Worm (Caenorhabditis elegans) whole organism, L4/young adult: Measurements from ENCODE around the gene gex-4.

ENCODE experiments used
- W03F9.2 ChIP-seq: fragments of 150-350 bp; optimal IDR thresholded peaks from 2 replicates; lab custom pipeline; 2014; ENCODE audit warnings: missing biosample characterization, missing genetic modification characterization
- dao-5 ChIP-seq: sonication (generic microtip); optimal IDR thresholded peaks from 2 replicates; lab custom pipeline; 2016; ENCODE audit warnings: missing genotype, missing genetic modification characterization, moderate library complexity, missing compliant biosample characterization
- him-1 ChIP-seq: sonication (generic microtip); optimal IDR thresholded peaks from 2 replicates; lab custom pipeline; 2016; ENCODE audit warnings: missing genotype, missing genetic modification reagents, missing genetic modification characterization, missing compliant biosample characterization

gex-4 gene

ce11 chrIII:12226089-12226682, 7.8 kb upstream of the gex-4 start, which contains the start of the genes Y75B8A.18 and Y75B8A.19:
Gene Y75B8A.18 (minus strand): TSS chrIII:12226230.
Gene Y75B8A.19 (plus strand): TSS chrIII:12226632.
- TF ChIP-seq him-1 (tag; lab: Kevin White, UChicago) (no peak), W03F9.2 (tag; lab: Kevin White, UChicago) (peak; percentile 31), dao-5 (no peak)

- peak; percentile 18 for TF ChIP-seq W03F9.2 (tag; lab: Kevin White, UChicago)
- no peak for TF ChIP-seq dao-5
- TF ChIP-seq him-1 (tag; lab: Kevin White, UChicago) = no peak
These were observed 6.8 kb upstream of the gex-4 start, which contains the start of gene gmn-1 for ce11 chrIII:12225234-12225633. Gene gmn-1 (minus strand): TSS chrIII:12225331.

- no peak for TF ChIP-seq him-1 (tag; lab: Kevin White, UChicago)
- no peak for TF ChIP-seq dao-5
- no peak for TF ChIP-seq W03F9.2 (tag; lab: Kevin White, UChicago)
These were observed 4.8 kb upstream of the gex-4 start for ce11 chrIII:12223208-12223607.

- no peak for TF ChIP-seq W03F9.2 (tag; lab: Kevin White, UChicago)
- no peak for TF ChIP-seq dao-5
- TF ChIP-seq him-1 (tag; lab: Kevin White, UChicago) = no peak
These were observed 3.0 kb upstream of the gex-4 start for ce11 chrIII:12221452-12221851.

- TF ChIP-seq him-1 (tag; lab: Kevin White, UChicago) = no peak
These were observed 2.4 kb upstream of the gex-4 start for ce11 chrIII:12220820-12221219.

ce11 chrIII:12218078-12218477, 356 bp downstream of the gex-4 start:
- TF ChIP-seq him-1 (tag; lab: Kevin White, UChicago) = no peak

ce11 chrIII:12215596-12215995, 2.8 kb downstream of the gex-4 start, which contains the start of gene Y75B8A.13:
Gene Y75B8A.13 (minus strand): TSS chrIII:12215696.
- no peak for TF ChIP-seq W03F9.2 (tag; lab: Kevin White, UChicago)
- no peak for TF ChIP-seq him-1 (tag; lab: Kevin White, UChicago)
- no peak for TF ChIP-seq dao-5

- TF ChIP-seq W03F9.2 (tag; lab: Kevin White, UChicago) (no peak), dao-5 (no peak), him-1 (tag; lab: Kevin White, UChicago) (no peak)
These were observed 10.9 kb downstream of the gex-4 start for ce11 chrIII:12207574-12207973.

ce11 chrIII:12205271-12205670, 13.2 kb downstream of the gex-4 start:
- TF ChIP-seq him-1 (tag; lab: Kevin White, UChicago) (no peak), dao-5 (no peak), W03F9.2 (tag; lab: Kevin White, UChicago) (no peak)

ce11 chrIII:12202437-12202836, 16.0 kb downstream of the gex-4 start, which contains the start of gene osm-12:
Gene osm-12 (minus strand): TSS chrIII:12202537.
- no peak for TF ChIP-seq him-1 (tag; lab: Kevin White, UChicago)

ce11 chrIII:12198135-12198534, 20.3 kb downstream of the gex-4 start:
- no peak for TF ChIP-seq dao-5
- no peak for TF ChIP-seq W03F9.2 (tag; lab: Kevin White, UChicago)
- TF ChIP-seq him-1 (tag; lab: Kevin White, UChicago) = no peak

ce11 chrIII:12195991-12196390, 22.4 kb downstream of the gex-4 start:
- TF ChIP-seq W03F9.2 (tag; lab: Kevin White, UChicago) (no peak), him-1 (tag; lab: Kevin White, UChicago) (no peak), dao-5 (no peak)

- TF ChIP-seq W03F9.2 (tag; lab: Kevin White, UChicago) = no peak
- no peak for TF ChIP-seq him-1 (tag; lab: Kevin White, UChicago)
- TF ChIP-seq dao-5 = no peak
These were observed 24.2 kb downstream of the gex-4 start, which contains the start of gene Y75B8A.44 for ce11 chrIII:12194190-12194589. Gene Y75B8A.44 (plus strand): TSS chrIII:12194490.

ce11 chrIII:12188236-12188635, 30.2 kb downstream of the gex-4 start:
- TF ChIP-seq dao-5 (no peak), him-1 (tag; lab: Kevin White, UChicago) (no peak), W03F9.2 (tag; lab: Kevin White, UChicago) (no peak)

ce11 chrIII:12186111-12186510, 32.3 kb downstream of the gex-4 start, which contains the start of gene lury-1:
Gene lury-1 (plus strand): TSS chrIII:12186411.
- TF ChIP-seq W03F9.2 (tag; lab: Kevin White, UChicago) (no peak), dao-5 (no peak), him-1 (tag; lab: Kevin White, UChicago) (no peak)
